Fruit fly (Drosophila melanogaster): ENCODE results near the gene CG42366.

The CG42366 gene

dm6 chr2L:9938631-9939256, 13.8 kb downstream of the CG42366 start, which contains the start of the genes Datp and CG4619 (continued):
- TF ChIP-seq GATAd (GFP tag; optimal IDR thresholded peaks at IDR 0.05) (no peak), dmrt93B (GFP tag; optimal IDR thresholded peaks at IDR 0.05) (no peak), tai (GFP tag; optimal IDR thresholded peaks at IDR 0.05) (no peak), Sp1 (GFP tag; optimal IDR thresholded peaks at IDR 0.05) (peak; percentile 34)

- TF ChIP-seq br (GFP tag; optimal IDR thresholded peaks at IDR 0.05) = no peak
- TF ChIP-seq GATAd (GFP tag; optimal IDR thresholded peaks at IDR 0.05) = no peak
- peak in 1 of 2 experiments; percentile 36 for TF ChIP-seq foxo (GFP tag; optimal IDR thresholded peaks at IDR 0.05)
- no peak for TF ChIP-seq lola (GFP tag; optimal IDR thresholded peaks at IDR 0.05)
- no peak for TF ChIP-seq dl (GFP tag; optimal IDR thresholded peaks at IDR 0.05; ENCODE audit: insufficient read depth in 1 of 2, partially characterized antibody in 2 of 2)
- peak; percentile 40 for TF ChIP-seq rgr (GFP tag; optimal IDR thresholded peaks at IDR 0.05)
- no peak for TF ChIP-seq sage (GFP tag; optimal IDR thresholded peaks at IDR 0.05)
- TF ChIP-seq Rel (GFP tag; optimal IDR thresholded peaks at IDR 0.05) = no peak
- no peak for TF ChIP-seq Rel (tag; optimal IDR thresholded peaks at IDR 0.05)
- no peak for TF ChIP-seq usp (GFP tag; optimal IDR thresholded peaks at IDR 0.05)
- TF ChIP-seq h (GFP tag; optimal IDR thresholded peaks at IDR 0.05) = peak; percentile 67
- no peak for TF ChIP-seq HLH106 (tag; optimal IDR thresholded peaks at IDR 0.05)
- TF ChIP-seq Jra (GFP tag; optimal IDR thresholded peaks at IDR 0.05) = no peak
- peak; percentile 31 for TF ChIP-seq ey (GFP tag; optimal IDR thresholded peaks at IDR 0.05)
- peak; percentile 39 for TF ChIP-seq fru (GFP tag; optimal IDR thresholded peaks at IDR 0.05)
- peak; percentile 64 for TF ChIP-seq Hnf4 (GFP tag; optimal IDR thresholded peaks at IDR 0.05)
- TF ChIP-seq dsf (GFP tag; optimal IDR thresholded peaks at IDR 0.05; ENCODE audit: borderline replicate concordance) = no peak
Observed at dm6 chr2L:9943521-9943920, 18.6 kb downstream of the CG42366 start.

- no peak for TF ChIP-seq GATAd (GFP tag; optimal IDR thresholded peaks at IDR 0.05)
- TF ChIP-seq Hnf4 (GFP tag; optimal IDR thresholded peaks at IDR 0.05) = peak; percentile 39
Observed at dm6 chr2L:9945086-9945485, 20.1 kb downstream of the CG42366 start.

dm6 chr2L:9946051-9946450, 21.1 kb downstream of the CG42366 start:
- TF ChIP-seq dmrt93B (GFP tag; optimal IDR thresholded peaks at IDR 0.05) (no peak), Dif (GFP tag; optimal IDR thresholded peaks at IDR 0.05; ENCODE audit: partially characterized antibody) (peak; percentile 75), Rel (GFP tag; optimal IDR thresholded peaks at IDR 0.05) (no peak), Rel (tag; optimal IDR thresholded peaks at IDR 0.05) (no peak), Hr83 (GFP tag; optimal IDR thresholded peaks at IDR 0.05; ENCODE audit: poor library complexity, severe bottlenecking) (peak; percentile 62), N (GFP tag; optimal IDR thresholded peaks at IDR 0.05) (no peak), Vsx2 (GFP tag; optimal IDR thresholded peaks at IDR 0.05; ENCODE audit: partially characterized antibody) (peak; percentile 56)

dm6 chr2L:9947265-9947664, 22.3 kb downstream of the CG42366 start, which contains the start of gene CG5853:
TSS of gene CG5853 (minus strand) at chr2L:9947648.
- no peak for TF ChIP-seq CrebA (GFP tag; optimal IDR thresholded peaks at IDR 0.05; ENCODE audit: borderline replicate concordance)
- no peak for TF ChIP-seq GATAd (GFP tag; optimal IDR thresholded peaks at IDR 0.05)
- TF ChIP-seq Abd-B (GFP tag; optimal IDR thresholded peaks at IDR 0.05) = no peak
- TF ChIP-seq usp (GFP tag; optimal IDR thresholded peaks at IDR 0.05) = no peak
- TF ChIP-seq rgr (GFP tag; optimal IDR thresholded peaks at IDR 0.05) = peak; percentile 59
- TF ChIP-seq HLH106 (tag; optimal IDR thresholded peaks at IDR 0.05) = no peak
- TF ChIP-seq Hnf4 (GFP tag; optimal IDR thresholded peaks at IDR 0.05) = peak; percentile 76
- peak; percentile 52 to 64 for TF ChIP-seq dl (GFP tag; optimal IDR thresholded peaks at IDR 0.05; ENCODE audit: insufficient read depth in 1 of 2, partially characterized antibody in 2 of 2)
- peak; percentile 46 for TF ChIP-seq br (GFP tag; optimal IDR thresholded peaks at IDR 0.05)
- TF ChIP-seq foxo (GFP tag; optimal IDR thresholded peaks at IDR 0.05) = peak in 1 of 2 experiments; percentile 29
- TF ChIP-seq sv (GFP tag; optimal IDR thresholded peaks at IDR 0.05) = no peak
- no peak for TF ChIP-seq N (GFP tag; optimal IDR thresholded peaks at IDR 0.05)
- no peak for TF ChIP-seq Hr78 (GFP tag; optimal IDR thresholded peaks at IDR 0.05)
- TF ChIP-seq Mio (GFP tag; optimal IDR thresholded peaks at IDR 0.05) = no peak
- no peak for TF ChIP-seq Dfd (GFP tag; optimal IDR thresholded peaks at IDR 0.05)
- peak; percentile 76 for TF ChIP-seq Rel (GFP tag; optimal IDR thresholded peaks at IDR 0.05)
- peak; percentile 69 for TF ChIP-seq Rel (tag; optimal IDR thresholded peaks at IDR 0.05)
- TF ChIP-seq sage (GFP tag; optimal IDR thresholded peaks at IDR 0.05) = no peak
- TF ChIP-seq woc (GFP tag; optimal IDR thresholded peaks at IDR 0.05) = peak; percentile 17
- TF ChIP-seq Vsx2 (GFP tag; optimal IDR thresholded peaks at IDR 0.05; ENCODE audit: partially characterized antibody) = peak; percentile 47
- TF ChIP-seq Hr83 (GFP tag; optimal IDR thresholded peaks at IDR 0.05; ENCODE audit: poor library complexity, severe bottlenecking) = peak; percentile 94
- peak; percentile 19 for TF ChIP-seq ey (GFP tag; optimal IDR thresholded peaks at IDR 0.05)
- TF ChIP-seq CG32264 (GFP tag; optimal IDR thresholded peaks at IDR 0.05) = no peak
- TF ChIP-seq Dif (GFP tag; optimal IDR thresholded peaks at IDR 0.05; ENCODE audit: partially characterized antibody) = peak; percentile 87
- no peak for TF ChIP-seq tai (GFP tag; optimal IDR thresholded peaks at IDR 0.05)
- TF ChIP-seq psq (GFP tag; optimal IDR thresholded peaks at IDR 0.05) = no peak
- peak; percentile 36 for TF ChIP-seq Sp1 (GFP tag; optimal IDR thresholded peaks at IDR 0.05)
- peak; percentile 34 for TF ChIP-seq jim (GFP tag; optimal IDR thresholded peaks at IDR 0.05)
- TF ChIP-seq h (GFP tag; optimal IDR thresholded peaks at IDR 0.05) = peak; percentile 73
- TF ChIP-seq lola (GFP tag; optimal IDR thresholded peaks at IDR 0.05) = no peak
- no peak for TF ChIP-seq Myc (optimal IDR thresholded peaks at IDR 0.05)
- no peak for TF ChIP-seq dmrt93B (GFP tag; optimal IDR thresholded peaks at IDR 0.05)
- TF ChIP-seq brk (GFP tag; optimal IDR thresholded peaks at IDR 0.05) = peak; percentile 1
- peak; percentile 13 for TF ChIP-seq OdsH (GFP tag; optimal IDR thresholded peaks at IDR 0.05)
- TF ChIP-seq fru (GFP tag; optimal IDR thresholded peaks at IDR 0.05) = peak; percentile 52
- TF ChIP-seq dsf (GFP tag; optimal IDR thresholded peaks at IDR 0.05; ENCODE audit: borderline replicate concordance) = no peak
